Worm (Caenorhabditis elegans) whole organism, young adult: ENCODE results near the gene F56H9.8.

Experiments used
- B0261.1 ChIP-seq: sonication (generic microtip); optimal IDR thresholded peaks from 2 replicates; lab custom pipeline; 2016; ENCODE audit warnings: mild to moderate bottlenecking, missing genetic modification characterization, moderate library complexity, missing compliant biosample characterization
- mel-28 ChIP-seq: sonication (generic microtip); optimal IDR thresholded peaks from 2 replicates; lab custom pipeline; 2016; ENCODE audit warnings: borderline replicate concordance, mild to moderate bottlenecking, missing genetic modification characterization, missing compliant biosample characterization
- rcor-1 ChIP-seq: fragments of 200-800 bp; sonication (Bioruptor generic); IDR thresholded peaks from 2 replicates; pipeline ENCODE4 v1.3.6; 2022; ENCODE audit warnings: missing genetic modification reagents, missing genetic modification characterization, missing compliant biosample characterization

DNA sequence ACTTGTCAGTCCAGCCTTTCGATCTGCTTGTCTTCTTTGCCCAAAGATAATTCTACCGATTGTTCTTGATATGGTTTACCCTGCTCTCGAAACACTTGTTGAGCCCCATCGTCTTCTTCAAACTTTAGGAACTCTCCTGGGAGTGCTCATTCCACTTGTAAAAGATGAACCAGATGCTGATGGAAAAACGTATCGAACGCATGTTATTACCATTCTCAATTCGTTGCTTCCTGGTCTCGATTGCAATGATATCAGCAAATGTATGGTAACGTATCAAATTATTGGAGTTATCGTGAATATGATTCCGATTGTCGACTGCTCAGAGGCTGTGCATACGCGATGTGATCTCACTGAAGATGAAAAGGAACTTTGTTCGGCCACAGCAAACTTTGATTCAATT is 42.8 kb upstream of the F56H9.8 start:
- TF ChIP-seq B0261.1 (no peak), rcor-1 (GFP tag; lab: Robert Waterston, UW) (no peak), mel-28 (no peak)
